Fruit fly (Drosophila melanogaster): ENCODE data around the gene CG2930.

Gene CG2930

DNA sequence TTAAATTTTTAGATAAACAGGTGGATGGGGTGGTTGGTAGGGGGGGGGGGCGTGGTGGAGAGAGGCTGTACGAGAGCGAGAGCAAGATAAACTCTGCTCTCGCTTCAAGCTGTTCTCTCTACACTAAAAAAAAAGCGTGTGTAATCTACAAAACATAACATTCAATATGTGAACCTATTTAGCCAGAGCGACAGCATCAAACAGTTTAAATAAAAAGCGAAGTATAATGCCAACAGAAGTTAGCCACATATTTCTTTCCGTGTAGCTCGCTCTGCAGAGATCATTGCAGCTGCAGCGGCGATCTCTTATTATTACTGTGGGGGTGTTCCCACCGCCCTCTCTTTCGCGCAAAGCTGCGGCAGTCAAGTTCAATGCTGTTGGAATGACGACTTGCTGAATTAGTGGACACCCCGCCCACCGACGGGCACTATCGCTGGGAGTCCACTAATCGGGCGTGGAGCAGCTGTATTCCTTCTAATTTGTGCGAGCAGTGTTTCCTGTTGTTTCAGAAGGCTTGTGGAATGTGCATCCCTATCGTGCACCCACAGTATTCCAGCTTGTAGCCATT lies at the start of gene CG2930:
CG2930 (plus strand) TSS at position 518 of the 568 bp plus-strand sequence.
- TF ChIP-seq CG12299 (tag; optimal IDR thresholded peaks at IDR 0.05) (peak; percentile 17), hb (GFP tag; IDR thresholded peaks at IDR 0.05; ENCODE audit: partially characterized antibody) (no peak), CoRest (tag; optimal IDR thresholded peaks at IDR 0.05) (peak; percentile 77), fu2 (GFP tag; optimal IDR thresholded peaks at IDR 0.05) (peak; percentile 46), sqz (GFP tag; optimal IDR thresholded peaks at IDR 0.05) (peak; percentile 62), ap (GFP tag; IDR thresholded peaks at IDR 0.05) (peak; percentile 85), CG30431 (GFP tag; optimal IDR thresholded peaks at IDR 0.05) (peak; percentile 86), Hmr (GFP tag; optimal IDR thresholded peaks at IDR 0.05) (peak; percentile 64), CG1233 (GFP tag; optimal IDR thresholded peaks at IDR 0.05) (peak; percentile 76), Nf-YB (GFP tag; optimal IDR thresholded peaks at IDR 0.05) (peak; percentile 50), CG11085 (GFP tag; IDR thresholded peaks at IDR 0.05) (peak; percentile 54; the same call in 1 of the 2 replicates), CG6272 (GFP tag; IDR thresholded peaks at IDR 0.05) (peak; percentile 71), CkIIα-i1 (GFP tag; IDR thresholded peaks at IDR 0.05) (0 out of 2 replicates have a peak, but pooled peaks have one; percentile 53), Abd-B (GFP tag; optimal IDR thresholded peaks at IDR 0.05) (peak; percentile 67), esg (GFP tag; conservative IDR thresholded peaks at IDR 0.05) (peak; percentile 81), HLH3B (GFP tag; IDR thresholded peaks at IDR 0.05) (peak; percentile 94), CG15073 (GFP tag; optimal IDR thresholded peaks at IDR 0.05) (peak; percentile 22), mld (GFP tag; IDR thresholded peaks at IDR 0.05; ENCODE audit: partially characterized antibody) (no peak), CG4820 (GFP tag; optimal IDR thresholded peaks at IDR 0.05) (peak; percentile 86), pan (optimal IDR thresholded peaks at IDR 0.05) (no peak), pan (GFP tag; optimal IDR thresholded peaks at IDR 0.05 in 1 of 2, IDR thresholded peaks at IDR 0.05 in 1 of 2) (peak in 1 of 2 experiments; percentile 94), nau (GFP tag; optimal IDR thresholded peaks at IDR 0.05) (peak; percentile 73), wor (GFP tag; IDR thresholded peaks at IDR 0.05) (peak; percentile 85), gsb-n (tag; optimal IDR thresholded peaks at IDR 0.05) (peak; percentile 81), dm (GFP tag; optimal IDR thresholded peaks at IDR 0.05) (peak; percentile 64), Lhr (GFP tag; optimal IDR thresholded peaks at IDR 0.05) (peak; percentile 63), sens-2 (GFP tag; IDR thresholded peaks at IDR 0.05) (peak; percentile 90), CG2875 (GFP tag; optimal IDR thresholded peaks at IDR 0.05) (peak; percentile 85), btn (GFP tag; optimal IDR thresholded peaks at IDR 0.05) (peak; percentile 84), CG12744 (GFP tag; optimal IDR thresholded peaks at IDR 0.05) (peak; percentile 51), CG7839 (tag; optimal IDR thresholded peaks at IDR 0.05) (peak; percentile 86), slbo (GFP tag; IDR thresholded peaks at IDR 0.05) (peak; percentile 85), Trl (optimal IDR thresholded peaks at IDR 0.05) (peak in 1 of 2 experiments; percentile 31), Trl (GFP tag; optimal IDR thresholded peaks at IDR 0.05) (peak; percentile 67), pb (GFP tag; optimal IDR thresholded peaks at IDR 0.05) (peak; percentile 72), zf30C (GFP tag; optimal IDR thresholded peaks at IDR 0.05) (peak; percentile 48), Doc3 (GFP tag; IDR thresholded peaks at IDR 0.05; ENCODE audit: partially characterized antibody) (no peak), da (GFP tag; optimal IDR thresholded peaks at IDR 0.05) (peak; percentile 57), H15 (GFP tag; IDR thresholded peaks at IDR 0.05) (peak; percentile 89), CG12155 (GFP tag; optimal IDR thresholded peaks at IDR 0.05) (peak; percentile 65), Mad (GFP tag; optimal IDR thresholded peaks at IDR 0.05) (peak; percentile 74), Dbx (GFP tag; IDR thresholded peaks at IDR 0.05) (peak; percentile 72; the same call in 2 of the 3 replicates), gcm (GFP tag; optimal IDR thresholded peaks at IDR 0.05) (peak; percentile 75), D19B (GFP tag; optimal IDR thresholded peaks at IDR 0.05) (peak; percentile 9), CG4617 (GFP tag; optimal IDR thresholded peaks at IDR 0.05; ENCODE audit: borderline replicate concordance) (peak; percentile 30), CG17385 (GFP tag; optimal IDR thresholded peaks at IDR 0.05) (peak; percentile 78), Myb (GFP tag; optimal IDR thresholded peaks at IDR 0.05) (peak; percentile 54), CG18599 (GFP tag; optimal IDR thresholded peaks at IDR 0.05) (peak; percentile 73), CG14441 (GFP tag; IDR thresholded peaks at IDR 0.05) (peak; percentile 90), CG32772 (GFP tag; IDR thresholded peaks at IDR 0.05) (peak; percentile 89)

All from whole organism, embryonic.